Worm (Caenorhabditis elegans) whole organism, L4 larva: ENCODE measurements around the gene B0495.7.

Source experiments
- T26A8.4 ChIP-seq: fragments of 200-800 bp; sonication (Bioruptor generic); IDR thresholded peaks from 2 replicates; pipeline ENCODE4 v1.3.6; 2022; ENCODE audit warnings: missing genetic modification characterization, missing compliant biosample characterization
- lin-13 ChIP-seq: fragments of 150-350 bp; optimal IDR thresholded peaks from 2 replicates; lab custom pipeline; 2014; ENCODE audit warnings: missing biosample characterization, missing genetic modification reagents, missing genetic modification characterization
- lin-39 ChIP-seq: fragments of 150-350 bp; optimal IDR thresholded peaks from 2 replicates; lab custom pipeline; 2014; ENCODE audit warnings: missing biosample characterization, missing genetic modification reagents, missing genetic modification characterization
- lsy-2 ChIP-seq, 2 experiments: fragments of 150-350 bp in 1 of 2; sonication (generic microtip) in 1 of 2; optimal IDR thresholded peaks; 2 replicates each; lab custom pipeline; 2014 to 2017; ENCODE audit warnings: missing biosample characterization in 2 of 2, missing genetic modification characterization in 2 of 2

DNA sequence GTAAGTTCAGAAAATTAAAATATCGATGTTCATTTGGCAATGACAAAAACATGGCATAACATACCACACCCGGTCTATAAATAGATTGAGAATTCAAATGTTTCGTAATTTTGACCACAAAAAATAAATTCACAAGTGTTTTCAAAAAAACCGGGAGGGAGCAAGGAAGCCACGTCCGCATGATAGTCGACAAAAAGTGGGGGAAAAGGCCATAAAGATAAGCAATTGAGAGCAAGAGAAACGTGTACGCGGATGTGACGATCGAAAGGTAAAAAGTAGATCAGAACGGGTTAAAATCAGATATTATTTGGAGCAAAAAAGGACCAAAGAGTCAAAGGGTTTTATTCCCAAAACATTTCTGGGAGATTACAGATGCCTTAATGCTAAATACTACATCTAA lies 10.3 kb downstream of the B0495.7 start:
- TF ChIP-seq lsy-2 (tag; optimal IDR thresholded peaks at IDR 0.05; lab: Kevin White, UChicago) (no peak), lin-39 (tag; lab: Kevin White, UChicago) (no peak), T26A8.4 (GFP tag; lab: Robert Waterston, UW) (no peak), lin-13 (GFP tag; lab: Kevin White, UChicago) (no peak)
